Worm (Caenorhabditis elegans): ENCODE data around the gene F45D11.14.

DNA sequence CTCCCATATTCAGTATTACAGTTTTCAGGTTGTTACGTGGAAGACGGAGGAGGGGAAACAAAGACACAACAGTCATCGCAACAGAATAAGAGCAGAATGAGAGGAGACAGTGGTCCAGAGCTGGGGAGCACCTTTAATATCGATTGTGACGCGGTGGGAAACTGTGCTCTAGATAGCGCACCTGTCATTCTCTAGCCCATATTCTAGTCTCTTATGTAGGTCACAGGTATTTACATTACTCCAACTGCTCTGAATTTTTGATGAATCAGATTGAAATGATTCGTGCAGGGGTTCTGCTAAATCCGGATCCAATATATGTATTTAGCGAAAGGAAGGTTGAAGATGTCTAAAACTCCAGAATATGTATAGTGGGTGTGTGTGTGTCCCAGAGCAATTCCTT lies 36.0 kb upstream of the F45D11.14 start, which contains the start of gene fbxb-41:
- TF ChIP-seq snpc-4 (tag; optimal IDR thresholded peaks at IDR 0.05) = no peak
- no peak for TF ChIP-seq skn-1 (tag; optimal IDR thresholded peaks at IDR 0.05)
- no peak for TF ChIP-seq ztf-11 (tag; optimal IDR thresholded peaks at IDR 0.05)
- no peak for TF ChIP-seq ama-1 (optimal IDR thresholded peaks at IDR 0.05)
- TF ChIP-seq elt-3 (tag; optimal IDR thresholded peaks at IDR 0.05) = no peak
- TF ChIP-seq fkh-4 (tag; optimal IDR thresholded peaks at IDR 0.05; ENCODE audit: borderline replicate concordance) = no peak
- no peak for TF ChIP-seq lin-13 (GFP tag; optimal IDR thresholded peaks at IDR 0.05)
- TF ChIP-seq ztf-4 (tag; optimal IDR thresholded peaks at IDR 0.05) = no peak
- TF ChIP-seq nhr-28 (tag; optimal IDR thresholded peaks at IDR 0.05) = no peak
- no peak for TF ChIP-seq nhr-90 (tag; optimal IDR thresholded peaks at IDR 0.05; ENCODE audit: poor library complexity)
- no peak for TF ChIP-seq blmp-1 (tag; optimal IDR thresholded peaks at IDR 0.05)
- TF ChIP-seq ceh-82 (tag; optimal IDR thresholded peaks at IDR 0.05) = no peak
- no peak for TF ChIP-seq nhr-12 (tag; optimal IDR thresholded peaks at IDR 0.05)
